Worm (Caenorhabditis elegans) whole organism, mixed stage, embryonic: ENCODE measurements around the gene T10C6.16.

Experiments used
- blmp-1 ChIP-seq: fragments of 150-350 bp; optimal IDR thresholded peaks from 2 replicates; lab custom pipeline; 2014; ENCODE audit warnings: missing biosample characterization, missing genetic modification characterization
- ceh-83 ChIP-seq: fragments of 200-800 bp; sonication (Bioruptor generic); optimal IDR thresholded peaks from 2 replicates; lab custom pipeline; 2018; ENCODE audit warnings: mild to moderate bottlenecking, missing genetic modification characterization, missing compliant biosample characterization
- ces-1 ChIP-seq: fragments of 150-350 bp; optimal IDR thresholded peaks from 2 replicates; lab custom pipeline; 2014; ENCODE audit warnings: missing biosample characterization, missing genetic modification reagents, missing genetic modification characterization
- mep-1 ChIP-seq: fragments of 150-350 bp; optimal IDR thresholded peaks from 2 replicates; lab custom pipeline; 2017; ENCODE audit warnings: missing biosample characterization, missing genetic modification reagents, missing genetic modification characterization, inconsistent platforms
- nhr-12 ChIP-seq: fragments of 150-350 bp; optimal IDR thresholded peaks from 2 replicates; lab custom pipeline; 2014; ENCODE audit warnings: missing biosample characterization, missing genetic modification characterization
- pha-4 ChIP-seq: fragments of 150-350 bp; optimal IDR thresholded peaks from 2 replicates; lab custom pipeline; 2018; ENCODE audit warnings: missing biosample characterization, missing genetic modification reagents, missing genetic modification characterization
- snpc-4 ChIP-seq: fragments of 150-350 bp; optimal IDR thresholded peaks from 2 replicates; lab custom pipeline; 2014; ENCODE audit warnings: missing biosample characterization, missing genetic modification characterization
- unc-120 ChIP-seq: sonication (generic microtip); optimal IDR thresholded peaks from 2 replicates; lab custom pipeline; 2017; ENCODE audit warnings: missing genetic modification characterization, missing compliant biosample characterization; ENCODE audit not compliant: poor library complexity, severe bottlenecking
- unc-62 ChIP-seq: fragments of 150-350 bp; optimal IDR thresholded peaks from 2 replicates; lab custom pipeline; 2014; ENCODE audit warnings: missing biosample characterization, missing genetic modification reagents, missing genetic modification characterization

DNA sequence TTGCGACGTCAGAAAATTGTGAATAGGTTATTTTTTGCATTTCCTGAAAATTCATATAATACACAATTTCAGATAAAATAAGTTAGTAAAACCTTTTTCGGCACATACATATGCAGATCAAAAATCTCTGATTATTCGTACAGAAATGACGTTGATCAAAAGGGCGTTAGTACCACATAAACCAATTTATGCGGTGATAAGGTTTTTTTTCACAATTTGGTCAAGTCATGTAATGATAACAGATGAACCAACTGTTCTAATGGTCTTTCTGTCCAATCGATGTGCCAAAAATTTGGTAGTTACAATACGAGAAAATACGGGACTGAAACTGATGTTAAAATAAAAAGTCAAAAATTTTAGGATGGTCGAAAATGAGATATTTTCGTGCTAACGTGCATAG lies 47.2 kb upstream of the T10C6.16 start:
- TF ChIP-seq snpc-4 (tag; lab: Kevin White, UChicago) (no peak), ceh-83 (no peak), unc-62 (GFP tag; lab: Kevin White, UChicago) (no peak), nhr-12 (no peak), pha-4 (tag; lab: Kevin White, UChicago) (no peak), ces-1 (GFP tag; lab: Kevin White, UChicago) (no peak), mep-1 (tag; lab: Kevin White, UChicago) (no peak), unc-120 (tag; lab: Kevin White, UChicago) (no peak), blmp-1 (tag; lab: Kevin White, UChicago) (no peak)
